Worm (Caenorhabditis elegans) whole organism, L4/young adult: Measurements from ENCODE around the gene C04A2.15.

ENCODE experiments used
- dao-5 ChIP-seq: sonication (generic microtip); optimal IDR thresholded peaks from 2 replicates; lab custom pipeline; 2016; ENCODE audit warnings: missing genotype, missing genetic modification characterization, moderate library complexity, missing compliant biosample characterization
- him-1 ChIP-seq: sonication (generic microtip); optimal IDR thresholded peaks from 2 replicates; lab custom pipeline; 2016; ENCODE audit warnings: missing genotype, missing genetic modification reagents, missing genetic modification characterization, missing compliant biosample characterization

DNA sequence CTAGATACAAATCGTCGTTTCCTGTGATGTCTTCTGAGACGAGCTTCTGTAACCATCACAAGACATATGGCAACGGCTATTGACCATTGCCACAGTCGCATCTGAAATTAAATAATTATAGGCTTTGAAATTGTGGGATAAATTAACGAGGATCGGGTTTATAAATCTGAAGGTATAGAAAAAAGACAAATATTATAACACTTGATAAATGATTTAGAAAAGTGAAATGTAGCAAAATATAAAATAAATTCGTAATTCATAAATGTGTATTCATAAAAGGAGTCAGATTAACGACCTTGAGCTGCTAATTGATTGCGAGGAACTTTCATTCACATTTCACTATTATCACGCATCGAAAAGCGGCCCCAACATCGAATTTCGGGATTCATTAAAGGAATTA is 11.6 kb downstream of the C04A2.15 start, which contains the start of gene aff-1:
- TF ChIP-seq him-1 (tag; lab: Kevin White, UChicago), result no peak
- TF ChIP-seq dao-5, result no peak
